Fruit fly (Drosophila melanogaster): ENCODE data around the gene RpS19a.

The RpS19a gene

DNA sequence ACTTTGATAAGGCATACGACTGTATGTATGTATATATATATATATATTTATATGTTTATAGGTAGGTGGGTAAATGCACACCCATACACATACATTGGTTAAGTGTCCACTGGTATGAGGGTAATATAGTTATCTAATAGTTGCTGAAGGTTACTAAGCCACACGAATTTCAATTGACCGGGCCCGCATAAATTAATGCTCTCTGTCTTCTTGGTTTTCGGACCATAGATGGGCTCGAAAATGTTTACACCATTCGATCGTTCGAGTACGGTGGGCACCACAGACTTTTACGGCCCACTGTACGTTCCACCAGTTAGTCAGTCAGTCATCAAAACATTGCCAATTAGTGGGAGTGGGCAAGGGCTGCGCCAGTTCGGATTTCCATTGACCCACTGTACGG is 42.3 kb upstream of the RpS19a start:
- no peak for TF ChIP-seq pros (GFP tag; optimal IDR thresholded peaks at IDR 0.05)
- TF ChIP-seq vvl (GFP tag; IDR thresholded peaks at IDR 0.05) = peak; percentile 54; the same call in 1 of the 2 replicates
- peak; percentile 27 for TF ChIP-seq Med (GFP tag)
- TF ChIP-seq CG32532 (GFP tag; IDR thresholded peaks at IDR 0.05) = peak; percentile 23; the same call in 1 of the 2 replicates
- TF ChIP-seq exex (tag; optimal IDR thresholded peaks at IDR 0.05) = peak; percentile 1
- 0 out of 3 replicates have a peak, but pooled peaks have one; percentile 14 for TF ChIP-seq HLH4C (GFP tag; IDR thresholded peaks at IDR 0.05; ENCODE audit: partially characterized antibody)
- TF ChIP-seq CG4707 (GFP tag; optimal IDR thresholded peaks at IDR 0.05) = peak; percentile 68
- TF ChIP-seq CG11085 (GFP tag; IDR thresholded peaks at IDR 0.05) = no peak
- 0 out of 2 replicates have a peak, but pooled peaks have one; percentile 8 for TF ChIP-seq Rfx (GFP tag; IDR thresholded peaks at IDR 0.05)
- TF ChIP-seq sug (tag; optimal IDR thresholded peaks at IDR 0.05) = peak; percentile 24
- peak; percentile 57 for TF ChIP-seq gcm (GFP tag; optimal IDR thresholded peaks at IDR 0.05)
- TF ChIP-seq Xrp1 (GFP tag; IDR thresholded peaks at IDR 0.05) = 0 out of 2 replicates have a peak, but pooled peaks have one; percentile 27
- no peak for TF ChIP-seq CG13894 (tag; optimal IDR thresholded peaks at IDR 0.05)
- 0 out of 3 replicates have a peak, but pooled peaks have one; percentile 12 for TF ChIP-seq row (GFP tag; IDR thresholded peaks at IDR 0.05)
- 0 out of 4 replicates have a peak, but pooled peaks have one; percentile 38 for TF ChIP-seq chinmo (GFP tag; IDR thresholded peaks at IDR 0.05; ENCODE audit: partially characterized antibody)

- TF ChIP-seq Eip74EF (GFP tag; optimal IDR thresholded peaks at IDR 0.05) = peak in 1 of 2 experiments; percentile 0
- peak; percentile 16 for TF ChIP-seq kay (GFP tag; optimal IDR thresholded peaks at IDR 0.05)
- no peak for TF ChIP-seq CG5180 (GFP tag; optimal IDR thresholded peaks at IDR 0.05)
- TF ChIP-seq fru (optimal IDR thresholded peaks at IDR 0.05) = no peak
- no peak for TF ChIP-seq zen2 (GFP tag; IDR thresholded peaks at IDR 0.05; ENCODE audit: partially characterized antibody)
- peak; percentile 10 for TF ChIP-seq CrebB (tag; optimal IDR thresholded peaks at IDR 0.05)
- TF ChIP-seq prd (optimal IDR thresholded peaks at IDR 0.05) = no peak
- TF ChIP-seq prd (GFP tag; IDR thresholded peaks at IDR 0.05) = no peak
- peak; percentile 30 for TF ChIP-seq fd64A (GFP tag; optimal IDR thresholded peaks at IDR 0.05)
- TF ChIP-seq GATAe (GFP tag; conservative IDR thresholded peaks at IDR 0.05) = no peak
- no peak for TF ChIP-seq CG32772 (GFP tag; IDR thresholded peaks at IDR 0.05)
- TF ChIP-seq dmrt11E (tag; optimal IDR thresholded peaks at IDR 0.05) = peak; percentile 13
- peak in 1 of 2 experiments; percentile 10 for TF ChIP-seq Pdp1 (GFP tag; optimal IDR thresholded peaks at IDR 0.05)
- TF ChIP-seq Side (GFP tag; optimal IDR thresholded peaks at IDR 0.05) = no peak
- TF ChIP-seq CG10321 (GFP tag; IDR thresholded peaks at IDR 0.05) = no peak
- TF ChIP-seq CG7745 (tag; optimal IDR thresholded peaks at IDR 0.05) = peak; percentile 52
- TF ChIP-seq crol (GFP tag; IDR thresholded peaks at IDR 0.05) = peak; percentile 35; the same call in 1 of the 2 replicates
- TF ChIP-seq Hr78 (GFP tag; optimal IDR thresholded peaks at IDR 0.05) = peak in 1 of 2 experiments; percentile 89
- no peak for TF ChIP-seq ara (GFP tag; IDR thresholded peaks at IDR 0.05)
- peak; percentile 11 for TF ChIP-seq CG2120 (GFP tag; optimal IDR thresholded peaks at IDR 0.05)
- peak; percentile 21 for TF ChIP-seq CG7987 (GFP tag; optimal IDR thresholded peaks at IDR 0.05)
- TF ChIP-seq chif (GFP tag; optimal IDR thresholded peaks at IDR 0.05) = no peak
- TF ChIP-seq phol (tag; optimal IDR thresholded peaks at IDR 0.05) = no peak
- TF ChIP-seq HHEX (GFP tag; optimal IDR thresholded peaks at IDR 0.05) = no peak
- TF ChIP-seq BtbVII (GFP tag; optimal IDR thresholded peaks at IDR 0.05) = no peak
- no peak for TF ChIP-seq Gug (GFP tag; IDR thresholded peaks at IDR 0.05)
- peak; percentile 12 for TF ChIP-seq CG14710 (tag; optimal IDR thresholded peaks at IDR 0.05)
- no peak for TF ChIP-seq CTCF (GFP tag; optimal IDR thresholded peaks at IDR 0.05)
- peak; percentile 23 for TF ChIP-seq CG10543 (GFP tag; optimal IDR thresholded peaks at IDR 0.05)
- no peak for TF ChIP-seq trh (GFP tag; optimal IDR thresholded peaks at IDR 0.05)
- TF ChIP-seq CG10431 (GFP tag; optimal IDR thresholded peaks at IDR 0.05) = no peak
- TF ChIP-seq salm (tag; optimal IDR thresholded peaks at IDR 0.05) = no peak
- TF ChIP-seq Camta (GFP tag; optimal IDR thresholded peaks at IDR 0.05) = no peak
- peak; percentile 21 for TF ChIP-seq Med (GFP tag)
- TF ChIP-seq CG30431 (GFP tag; optimal IDR thresholded peaks at IDR 0.05) = no peak
Observed at dm6 chrX:16596250-16596793, 41.4 kb upstream of the RpS19a start.
